Worm (Caenorhabditis elegans) whole organism, L4 larva: Measurements from ENCODE around the gene F41F3.1.

Experiments
- ZK546.5 ChIP-seq, 2 experiments: sonication (generic microtip); optimal IDR thresholded peaks; 2 replicates each; lab custom pipeline; 2017; ENCODE audit warnings: missing biosample characterization in 2 of 2, missing genetic modification characterization in 2 of 2
- arid-1 ChIP-seq: fragments of 200-800 bp; sonication (Bioruptor generic); conservative IDR thresholded peaks from 2 replicates; pipeline ENCODE4 v1.3.6; 2022; ENCODE audit warnings: missing genetic modification reagents, missing genetic modification characterization, missing compliant biosample characterization
- egl-27 ChIP-seq: sonication (generic microtip); optimal IDR thresholded peaks from 3 replicates; lab custom pipeline; 2017; ENCODE audit warnings: missing biosample characterization, missing genetic modification reagents, missing genetic modification characterization
- lsy-2 ChIP-seq, 2 experiments: fragments of 150-350 bp in 1 of 2; sonication (generic microtip) in 1 of 2; optimal IDR thresholded peaks; 2 replicates each; lab custom pipeline; 2014 to 2017; ENCODE audit warnings: missing biosample characterization in 2 of 2, missing genetic modification characterization in 2 of 2
- nhr-10 ChIP-seq: fragments of 150-350 bp; optimal IDR thresholded peaks from 2 replicates; lab custom pipeline; 2014; ENCODE audit warnings: missing biosample characterization, missing genetic modification characterization
- nhr-102 ChIP-seq: sonication (generic microtip); optimal IDR thresholded peaks from 2 replicates; lab custom pipeline; 2016; ENCODE audit warnings: mild to moderate bottlenecking, missing genetic modification characterization, moderate library complexity, missing compliant biosample characterization
- pha-4 ChIP-seq, 2 experiments: fragments of 150-350 bp in 1 of 2; fragments of 200-800 bp in 1 of 2; sonication (Bioruptor generic) in 1 of 2; IDR thresholded peaks in 1 of 2; optimal IDR thresholded peaks in 1 of 2; 2 replicates each; pipeline versions ENCODE4 v1.3.6 to Lab custom; 2014 to 2022; ENCODE audit warnings: missing genetic modification characterization in 2 of 2, missing genetic modification reagents in 2 of 2, missing biosample characterization in 1 of 2, missing compliant biosample characterization in 1 of 2
- snpc-1.2 ChIP-seq: fragments of 200-800 bp; sonication (Bioruptor generic); IDR thresholded peaks from 2 replicates; pipeline ENCODE4 v1.3.6; 2022; ENCODE audit warnings: missing genetic modification reagents, missing genetic modification characterization, missing compliant biosample characterization
- vab-7 ChIP-seq: fragments of 200-800 bp; sonication (Bioruptor generic); IDR thresholded peaks from 2 replicates; pipeline ENCODE4 v1.3.6; 2022; ENCODE audit warnings: missing genetic modification reagents, missing genetic modification characterization, missing compliant biosample characterization

ce11 chrV:4686680-4687470 lies 32.5 kb downstream of the F41F3.1 start, which contains the start of gene taf-10:
- TF ChIP-seq lsy-2 (tag; optimal IDR thresholded peaks at IDR 0.05; lab: Kevin White, UChicago) (peak in 1 of 2 experiments; percentile 60), pha-4 (GFP tag; IDR thresholded peaks at IDR 0.05; lab: Robert Waterston, UW) (peak; percentile 11; the same call in 1 of the 2 replicates), pha-4 (tag; optimal IDR thresholded peaks at IDR 0.05; lab: Kevin White, UChicago) (no peak), nhr-10 (tag; lab: Kevin White, UChicago) (no peak), nhr-102 (tag; lab: Kevin White, UChicago) (no peak), arid-1 (GFP tag; lab: Robert Waterston, UW) (no peak), ZK546.5 (tag; optimal IDR thresholded peaks at IDR 0.05; lab: Kevin White, UChicago) (no peak), egl-27 (tag; lab: Kevin White, UChicago) (no peak), snpc-1.2 (GFP tag; lab: Robert Waterston, UW) (no peak), vab-7 (no peak)
